Fruit fly (Drosophila melanogaster) Kc167 (cell line): ENCODE measurements around the gene Cpr62Ba.

Experiments
- Myc ChIP-seq: fragments of >200 bp; optimal IDR thresholded peaks from 2 replicates; lab custom pipeline; 2017; ENCODE audit warnings: missing external identifiers
- Sin3A ChIP-seq: fragments of >200 bp; optimal IDR thresholded peaks from 2 replicates; lab custom pipeline; 2018; ENCODE audit warnings: missing external identifiers
- h ChIP-seq: fragments of >200 bp; optimal IDR thresholded peaks from 3 replicates; lab custom pipeline; 2018; ENCODE audit warnings: missing external identifiers
- insv ChIP-seq: fragments of >200 bp; optimal IDR thresholded peaks from 3 replicates; lab custom pipeline; 2018; ENCODE audit warnings: missing external identifiers
- psq ChIP-seq: fragments of >200 bp; optimal IDR thresholded peaks from 2 replicates; lab custom pipeline; 2017; ENCODE audit warnings: missing external identifiers
- ttk ChIP-seq: sonication (Bioruptor generic); optimal IDR thresholded peaks from 2 replicates; lab custom pipeline; 2017; ENCODE audit warnings: missing external identifiers

dm6 chr3L:1794164-1794942, 37.2 kb downstream of the Cpr62Ba start:
- TF ChIP-seq ttk (lab: Kevin White, UChicago) = no peak
- no peak for TF ChIP-seq insv (lab: Kevin White, UChicago)
- no peak for TF ChIP-seq h
- no peak for TF ChIP-seq psq (lab: Kevin White, UChicago)
- no peak for TF ChIP-seq Sin3A (lab: Kevin White, UChicago)
- TF ChIP-seq Myc = no peak
